Fruit fly (Drosophila melanogaster): Measurements from ENCODE around the gene CG31688.

DNA sequence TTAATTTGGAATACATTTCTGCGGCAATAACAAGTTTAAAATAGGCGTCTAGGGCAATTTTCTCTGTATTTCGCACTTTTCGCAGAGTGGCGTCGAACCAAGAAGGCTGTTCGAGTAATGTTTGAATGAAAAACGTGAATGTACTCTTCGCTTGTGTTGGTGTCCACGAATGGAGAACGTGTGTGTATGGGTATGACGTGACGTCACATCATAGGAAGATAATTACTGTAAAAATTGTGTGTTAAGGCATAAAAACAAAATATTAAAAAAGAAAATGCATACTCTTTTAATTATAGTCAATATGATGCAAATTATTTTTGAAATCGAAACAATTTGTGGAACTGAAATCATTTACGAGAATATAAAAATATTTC lies 2.4 kb downstream of the CG31688 start:
- TF ChIP-seq pan (optimal IDR thresholded peaks at IDR 0.05) (no peak), Dll (optimal IDR thresholded peaks at IDR 0.05) (no peak), psq (optimal IDR thresholded peaks at IDR 0.05) (no peak), usp (GFP tag; optimal IDR thresholded peaks at IDR 0.05) (no peak)

All from whole organism.